Fruit fly (Drosophila melanogaster): Measurements from ENCODE around the gene CG32407.
A peak's percentile ranks its signal among the peaks of the same experiment; 100 is the strongest.

The CG32407 gene

DNA sequence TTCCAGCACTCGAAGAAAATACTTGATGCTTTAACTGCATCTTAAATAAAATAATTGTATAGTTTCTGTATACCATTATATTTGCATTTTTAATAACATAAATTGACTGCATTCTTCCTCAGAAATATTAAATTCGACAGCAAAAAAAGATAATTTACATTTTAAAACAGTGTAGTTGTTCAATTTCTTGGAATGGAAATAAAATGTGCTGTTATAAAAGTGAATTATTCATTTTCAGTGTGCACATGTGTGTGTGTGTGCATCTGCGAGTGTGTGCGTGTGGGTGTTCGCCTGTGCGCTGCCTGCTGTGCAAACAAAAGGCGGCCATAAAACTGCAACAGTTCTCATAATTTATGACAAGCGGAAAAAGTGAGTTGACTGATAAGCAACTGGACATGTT is 30.3 kb downstream of the CG32407 start (continued):
- TF ChIP-seq D (optimal IDR thresholded peaks at IDR 0.05) (no peak), D (GFP tag; optimal IDR thresholded peaks at IDR 0.05) (peak; percentile 24), Sox102F (GFP tag; optimal IDR thresholded peaks at IDR 0.05) (peak; percentile 60), Blimp-1 (GFP tag; optimal IDR thresholded peaks at IDR 0.05) (peak; percentile 64), bsh (GFP tag; optimal IDR thresholded peaks at IDR 0.05) (peak in 1 of 2 experiments; percentile 67), ro (GFP tag; IDR thresholded peaks at IDR 0.05) (no peak), org-1 (GFP tag; optimal IDR thresholded peaks at IDR 0.05) (peak; percentile 14), Nf-YA (GFP tag; IDR thresholded peaks at IDR 0.05) (no peak), CG1529 (GFP tag; optimal IDR thresholded peaks at IDR 0.05) (peak; percentile 0), vvl (GFP tag; IDR thresholded peaks at IDR 0.05) (peak; percentile 48; the same call in 1 of the 2 replicates), CG10209 (GFP tag; optimal IDR thresholded peaks at IDR 0.05) (no peak), HHEX (GFP tag; optimal IDR thresholded peaks at IDR 0.05) (no peak), CG9817 (tag; optimal IDR thresholded peaks at IDR 0.05) (no peak), luna (GFP tag; optimal IDR thresholded peaks at IDR 0.05) (no peak), CG4282 (GFP tag; optimal IDR thresholded peaks at IDR 0.05) (no peak), cg (GFP tag; optimal IDR thresholded peaks at IDR 0.05) (peak; percentile 52), CG9727 (GFP tag; optimal IDR thresholded peaks at IDR 0.05) (peak; percentile 47), CG17385 (GFP tag; optimal IDR thresholded peaks at IDR 0.05) (peak; percentile 6), CG4820 (GFP tag; optimal IDR thresholded peaks at IDR 0.05) (peak; percentile 27), nerfin-1 (tag; optimal IDR thresholded peaks at IDR 0.05) (peak; percentile 12), Nf-YB (GFP tag; optimal IDR thresholded peaks at IDR 0.05) (no peak), CG10366 (GFP tag; IDR thresholded peaks at IDR 0.05) (no peak), CG17361 (GFP tag; IDR thresholded peaks at IDR 0.05) (0 out of 3 replicates have a peak, but pooled peaks have one; percentile 27), CG12659 (GFP tag; optimal IDR thresholded peaks at IDR 0.05) (no peak), CG16815 (GFP tag; optimal IDR thresholded peaks at IDR 0.05) (no peak), CG6689 (GFP tag; IDR thresholded peaks at IDR 0.05) (peak; percentile 39; the same call in 1 of the 2 replicates), Oli (tag; optimal IDR thresholded peaks at IDR 0.05) (peak; percentile 2), Xrp1 (GFP tag; IDR thresholded peaks at IDR 0.05) (peak; percentile 70), CG17612 (GFP tag; IDR thresholded peaks at IDR 0.05) (no peak), CG6683 (GFP tag; optimal IDR thresholded peaks at IDR 0.05) (no peak), CG9932 (GFP tag; IDR thresholded peaks at IDR 0.05) (no peak), CG14965 (GFP tag; optimal IDR thresholded peaks at IDR 0.05; ENCODE audit: borderline replicate concordance) (no peak), CG1603 (tag; optimal IDR thresholded peaks at IDR 0.05) (peak; percentile 58), Opbp (GFP tag; IDR thresholded peaks at IDR 0.05; ENCODE audit: partially characterized antibody) (no peak), fd102C (GFP tag; optimal IDR thresholded peaks at IDR 0.05) (no peak), CG32772 (GFP tag; IDR thresholded peaks at IDR 0.05) (no peak), dmrt11E (tag; optimal IDR thresholded peaks at IDR 0.05) (peak; percentile 58), disco-r (GFP tag; optimal IDR thresholded peaks at IDR 0.05) (no peak), ci (GFP tag; IDR thresholded peaks at IDR 0.05) (0 out of 3 replicates have a peak, but pooled peaks have one; percentile 27), bbx (GFP tag; IDR thresholded peaks at IDR 0.05; ENCODE audit: partially characterized antibody) (no peak), HLHmδ (GFP tag; optimal IDR thresholded peaks at IDR 0.05) (no peak), sens-2 (GFP tag; IDR thresholded peaks at IDR 0.05) (no peak), Mad (GFP tag; optimal IDR thresholded peaks at IDR 0.05) (no peak), Spps (tag; optimal IDR thresholded peaks at IDR 0.05) (peak; percentile 10), Xbp1 (GFP tag; optimal IDR thresholded peaks at IDR 0.05) (no peak), CG7271 (tag; optimal IDR thresholded peaks at IDR 0.05) (peak; percentile 21), CG17829 (tag; optimal IDR thresholded peaks at IDR 0.05) (peak; percentile 52), zf30C (GFP tag; optimal IDR thresholded peaks at IDR 0.05) (peak; percentile 62), BtbVII (GFP tag; optimal IDR thresholded peaks at IDR 0.05) (no peak), CG43689 (GFP tag; IDR thresholded peaks at IDR 0.05) (no peak), CG12236 (GFP tag; optimal IDR thresholded peaks at IDR 0.05) (no peak)

All from whole organism, embryonic.